Fruit fly (Drosophila melanogaster) whole organism, embryonic: ENCODE results near the gene rost.

Experiments used
- Aef1 ChIP-seq: fragments of 200-800 bp; sonication (Bioruptor generic); IDR thresholded peaks from 3 replicates; pipeline ENCODE4 v1.3.6; 2022; ENCODE audit warnings: missing biosample characterization, missing genetic modification characterization
- Bgb ChIP-seq: fragments of 200-800 bp; sonication (Bioruptor generic); IDR thresholded peaks from 2 replicates; pipeline ENCODE4 v1.3.6; 2022; ENCODE audit warnings: missing biosample characterization, missing genetic modification characterization; ENCODE audit not compliant: partially characterized antibody
- CG10267 ChIP-seq: fragments of 200-800 bp; sonication (Bioruptor generic); optimal IDR thresholded peaks from 2 replicates; lab custom pipeline; 2018; ENCODE audit warnings: missing biosample characterization, mild to moderate bottlenecking, missing genetic modification characterization, moderate library complexity
- CG10431 ChIP-seq: fragments of 200-800 bp; sonication (Bioruptor generic); optimal IDR thresholded peaks from 3 replicates; lab custom pipeline; 2018; ENCODE audit warnings: missing biosample characterization, mild to moderate bottlenecking, missing genetic modification characterization
- CG10565 ChIP-seq: fragments of 200-800 bp; sonication (Bioruptor generic); optimal IDR thresholded peaks from 3 replicates; lab custom pipeline; 2016; ENCODE audit warnings: missing biosample characterization, mild to moderate bottlenecking, missing genetic modification characterization
- CG10654 ChIP-seq: fragments of 200-800 bp; sonication (Bioruptor generic); optimal IDR thresholded peaks from 2 replicates; lab custom pipeline; 2016; ENCODE audit warnings: missing biosample characterization, missing genetic modification characterization
- CG12071 ChIP-seq: fragments of 200-800 bp; sonication (Bioruptor generic); optimal IDR thresholded peaks from 3 replicates; lab custom pipeline; 2018; ENCODE audit warnings: missing biosample characterization, mild to moderate bottlenecking, missing genetic modification characterization
- CG12744 ChIP-seq: fragments of 200-800 bp; sonication (Bioruptor generic); optimal IDR thresholded peaks from 2 replicates; lab custom pipeline; 2016; ENCODE audit warnings: missing biosample characterization, missing genetic modification characterization
- CG16813 ChIP-seq: fragments of 200-800 bp; sonication (Bioruptor generic); IDR thresholded peaks from 3 replicates; pipeline ENCODE4 v1.3.6; 2022; ENCODE audit warnings: missing biosample characterization, missing genetic modification characterization; ENCODE audit not compliant: partially characterized antibody
- CG16863 ChIP-seq: fragments of 200-800 bp; sonication (Bioruptor generic); optimal IDR thresholded peaks from 3 replicates; lab custom pipeline; 2016; ENCODE audit warnings: missing biosample characterization, missing genetic modification characterization
- CG17186 ChIP-seq: fragments of 200-800 bp; sonication (Bioruptor generic); optimal IDR thresholded peaks from 3 replicates; lab custom pipeline; 2017; ENCODE audit warnings: missing biosample characterization, missing genetic modification reagents, missing genetic modification characterization
- CG17829 ChIP-seq: fragments of 200-800 bp; optimal IDR thresholded peaks from 2 replicates; lab custom pipeline; 2019; ENCODE audit warnings: missing biosample characterization, mild to moderate bottlenecking, missing genetic modification characterization, moderate library complexity
- CG31365 ChIP-seq: fragments of 200-800 bp; sonication (Bioruptor generic); optimal IDR thresholded peaks from 2 replicates; lab custom pipeline; 2018; ENCODE audit warnings: missing biosample characterization, mild to moderate bottlenecking, missing genetic modification characterization
- CG3407 ChIP-seq: fragments of 200-800 bp; sonication (Bioruptor generic); optimal IDR thresholded peaks from 2 replicates; lab custom pipeline; 2018; ENCODE audit warnings: missing biosample characterization, mild to moderate bottlenecking, missing genetic modification characterization
- CG4617 ChIP-seq: fragments of 200-800 bp; sonication (Bioruptor generic); optimal IDR thresholded peaks from 3 replicates; lab custom pipeline; 2016; ENCODE audit warnings: missing biosample characterization, missing genetic modification characterization, borderline replicate concordance
- CG6175 ChIP-seq: fragments of 200-800 bp; sonication (Bioruptor generic); IDR thresholded peaks from 3 replicates; pipeline ENCODE4 v1.3.6; 2022; ENCODE audit warnings: missing biosample characterization, missing genetic modification characterization
- CG6765 ChIP-seq: fragments of 200-800 bp; sonication (Bioruptor generic); optimal IDR thresholded peaks from 3 replicates; lab custom pipeline; 2017; ENCODE audit warnings: missing biosample characterization, mild to moderate bottlenecking, missing genetic modification characterization
- CG7357 ChIP-seq: fragments of 200-800 bp; sonication (Bioruptor generic); IDR thresholded peaks from 3 replicates; pipeline ENCODE4 v1.3.6; 2022; ENCODE audit warnings: missing biosample characterization, missing genetic modification characterization
- CG7745 ChIP-seq: fragments of 200-800 bp; sonication (Bioruptor generic); optimal IDR thresholded peaks from 2 replicates; lab custom pipeline; 2018; ENCODE audit warnings: missing biosample characterization, mild to moderate bottlenecking, missing genetic modification characterization, moderate library complexity
- CG9727 ChIP-seq: fragments of 200-800 bp; sonication (Bioruptor generic); optimal IDR thresholded peaks from 3 replicates; lab custom pipeline; 2017; ENCODE audit warnings: missing biosample characterization, mild to moderate bottlenecking, missing genetic modification characterization
- CG9797 ChIP-seq: fragments of 200-800 bp; sonication (Bioruptor generic); optimal IDR thresholded peaks from 3 replicates; lab custom pipeline; 2018; ENCODE audit warnings: missing biosample characterization, mild to moderate bottlenecking, missing genetic modification characterization
- CG9876 ChIP-seq: fragments of 200-800 bp; sonication (Bioruptor generic); optimal IDR thresholded peaks from 2 replicates; lab custom pipeline; 2016; ENCODE audit warnings: missing biosample characterization, missing genetic modification characterization
- CTCF ChIP-seq: fragments of 200-800 bp; sonication (Bioruptor generic); optimal IDR thresholded peaks from 2 replicates; lab custom pipeline; 2017; ENCODE audit warnings: missing biosample characterization, mild to moderate bottlenecking, missing genetic modification characterization, moderate library complexity
- Dll ChIP-seq: fragments of 200-800 bp; sonication (Bioruptor generic); IDR thresholded peaks from 4 replicates; pipeline ENCODE4 v1.3.6; 2022; ENCODE audit warnings: missing biosample characterization, missing genetic modification characterization; ENCODE audit not compliant: partially characterized antibody
- Hr78 ChIP-seq, 2 experiments: fragments of 200-800 bp in 1 of 2; fragments of >200 bp in 1 of 2; sonication (Bioruptor generic) in 1 of 2; optimal IDR thresholded peaks; 2 replicates each; lab custom pipeline; 2017 to 2019; ENCODE audit warnings: missing biosample characterization in 2 of 2, missing genetic modification characterization in 2 of 2, mild to moderate bottlenecking in 1 of 2, moderate library complexity in 1 of 2
- MESR4 ChIP-seq: fragments of 200-800 bp; sonication (Bioruptor generic); optimal IDR thresholded peaks from 2 replicates; lab custom pipeline; 2018; ENCODE audit warnings: missing biosample characterization, mild to moderate bottlenecking, missing genetic modification characterization, moderate library complexity
- MTF-1 ChIP-seq: fragments of 200-800 bp; sonication (Bioruptor generic); optimal IDR thresholded peaks from 2 replicates; lab custom pipeline; 2018; ENCODE audit warnings: missing biosample characterization, mild to moderate bottlenecking, missing genetic modification characterization, borderline replicate concordance
- NC2β ChIP-seq: fragments of 200-800 bp; sonication (Bioruptor generic); optimal IDR thresholded peaks from 2 replicates; lab custom pipeline; 2016; ENCODE audit warnings: missing biosample characterization, missing genetic modification characterization
- PHDP ChIP-seq: fragments of 200-800 bp; sonication (Bioruptor generic); optimal IDR thresholded peaks from 3 replicates; lab custom pipeline; 2018; ENCODE audit warnings: missing biosample characterization, mild to moderate bottlenecking, missing genetic modification characterization, moderate library complexity
- Ptx1 ChIP-seq: fragments of 200-800 bp; sonication (Bioruptor generic); IDR thresholded peaks from 2 replicates; pipeline ENCODE4 v1.3.6; 2022; ENCODE audit warnings: missing biosample characterization, missing genetic modification characterization
- Scr ChIP-seq: fragments of 200-800 bp; sonication (Bioruptor generic); IDR thresholded peaks from 2 replicates; pipeline ENCODE4 v1.3.6; 2022; ENCODE audit warnings: missing biosample characterization, missing genetic modification characterization; ENCODE audit not compliant: partially characterized antibody
- Xbp1 ChIP-seq: fragments of 200-800 bp; sonication (Bioruptor generic); optimal IDR thresholded peaks from 3 replicates; lab custom pipeline; 2016; ENCODE audit warnings: missing biosample characterization, mild to moderate bottlenecking, missing genetic modification characterization
- ash1 ChIP-seq: fragments of 200-800 bp; sonication (Bioruptor generic); optimal IDR thresholded peaks from 2 replicates; lab custom pipeline; 2018; ENCODE audit warnings: missing biosample characterization, mild to moderate bottlenecking, missing genetic modification characterization
- ato ChIP-seq: fragments of 200-800 bp; sonication (Bioruptor generic); IDR thresholded peaks from 2 replicates; pipeline ENCODE4 v1.3.6; 2022; ENCODE audit warnings: missing biosample characterization, missing genetic modification characterization; ENCODE audit not compliant: partially characterized antibody
- bbx ChIP-seq: fragments of 200-800 bp; sonication (Bioruptor generic); IDR thresholded peaks from 2 replicates; pipeline ENCODE4 v1.3.6; 2022; ENCODE audit warnings: missing biosample characterization, missing genetic modification characterization; ENCODE audit not compliant: partially characterized antibody
- chif ChIP-seq, 2 experiments: fragments of 200-800 bp; sonication (Bioruptor generic); optimal IDR thresholded peaks; 3 replicates each; lab custom pipeline; 2016; ENCODE audit warnings: missing biosample characterization in 2 of 2, missing genetic modification characterization in 2 of 2
- gsb-n ChIP-seq: fragments of 200-800 bp; sonication (Bioruptor generic); optimal IDR thresholded peaks from 3 replicates; lab custom pipeline; 2018; ENCODE audit warnings: missing biosample characterization, mild to moderate bottlenecking, missing genetic modification characterization
- ken ChIP-seq: fragments of 200-800 bp; sonication (Bioruptor generic); IDR thresholded peaks from 3 replicates; pipeline ENCODE4 v1.3.6; 2022; ENCODE audit warnings: missing biosample characterization, missing genetic modification characterization
- knrl ChIP-seq: fragments of 200-800 bp; sonication (Bioruptor generic); IDR thresholded peaks from 3 replicates; pipeline ENCODE4 v1.3.6; 2022; ENCODE audit warnings: missing biosample characterization, missing genetic modification characterization; ENCODE audit not compliant: partially characterized antibody
- lbe ChIP-seq: fragments of 200-800 bp; sonication (Bioruptor generic); optimal IDR thresholded peaks from 2 replicates; lab custom pipeline; 2016; ENCODE audit warnings: missing biosample characterization, mild to moderate bottlenecking, missing genetic modification characterization
- maf-S ChIP-seq: fragments of 200-800 bp; sonication (Bioruptor generic); optimal IDR thresholded peaks from 2 replicates; lab custom pipeline; 2016; ENCODE audit warnings: missing biosample characterization, missing genetic modification characterization
- nau ChIP-seq: fragments of 200-800 bp; sonication (Bioruptor generic); optimal IDR thresholded peaks from 3 replicates; lab custom pipeline; 2017; ENCODE audit warnings: missing biosample characterization, mild to moderate bottlenecking, missing genetic modification characterization, missing genetic modification reagents
- p53 ChIP-seq: fragments of 200-800 bp; sonication (Bioruptor generic); optimal IDR thresholded peaks from 2 replicates; lab custom pipeline; 2016; ENCODE audit warnings: missing biosample characterization, missing genetic modification characterization
- pfk ChIP-seq: fragments of 200-800 bp; sonication (Bioruptor generic); optimal IDR thresholded peaks from 2 replicates; lab custom pipeline; 2018; ENCODE audit warnings: missing biosample characterization, mild to moderate bottlenecking, missing genetic modification characterization, moderate library complexity
- run ChIP-seq: fragments of 200-800 bp; sonication (Bioruptor generic); optimal IDR thresholded peaks from 3 replicates; lab custom pipeline; 2018; ENCODE audit warnings: missing biosample characterization, mild to moderate bottlenecking, missing genetic modification characterization
- stc ChIP-seq: fragments of 200-800 bp; sonication (Bioruptor generic); IDR thresholded peaks from 2 replicates; pipeline ENCODE4 v1.3.6; 2022; ENCODE audit warnings: missing biosample characterization, missing genetic modification characterization
- tna ChIP-seq: fragments of 200-800 bp; sonication (Bioruptor generic); IDR thresholded peaks from 2 replicates; pipeline ENCODE4 v1.3.6; 2022; ENCODE audit warnings: missing biosample characterization, missing genetic modification characterization; ENCODE audit not compliant: partially characterized antibody
- trem ChIP-seq: fragments of 200-800 bp; optimal IDR thresholded peaks from 3 replicates; lab custom pipeline; 2019; ENCODE audit warnings: missing biosample characterization, mild to moderate bottlenecking, missing genetic modification characterization, moderate library complexity
- vvl ChIP-seq: fragments of 200-800 bp; sonication (Bioruptor generic); IDR thresholded peaks from 2 replicates; pipeline ENCODE4 v1.3.6; 2022; ENCODE audit warnings: missing biosample characterization, missing genetic modification characterization
- yki ChIP-seq: fragments of >200 bp; optimal IDR thresholded peaks from 3 replicates; lab custom pipeline; 2018

rost gene

DNA sequence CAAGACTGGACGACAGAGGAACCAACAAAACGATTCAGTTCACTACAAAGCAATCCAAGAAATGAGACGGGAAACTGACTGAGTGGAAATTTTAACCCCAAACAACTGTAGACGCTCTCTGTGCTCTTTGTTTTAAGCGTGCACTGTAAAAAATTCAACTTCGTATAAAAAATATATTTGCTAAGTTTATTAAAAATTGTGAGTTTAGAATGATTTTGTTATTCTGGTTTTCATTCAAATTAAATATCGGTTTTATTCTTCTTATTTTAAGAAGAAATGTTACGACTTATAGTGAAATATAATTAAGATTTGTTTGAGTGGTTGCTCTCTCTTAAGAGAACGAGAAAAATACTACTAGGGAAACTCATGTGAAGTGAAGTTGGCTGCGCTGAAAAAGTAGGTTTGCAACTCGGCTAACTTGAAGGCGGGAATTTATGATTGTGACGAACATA, 31.3 kb downstream of the rost start (continued):
- TF ChIP-seq tna (GFP tag; lab: Robert Waterston, UW) (no peak; the same call in 1 of the 2 replicates), CG17829 (tag; lab: Kevin White, UChicago) (peak; percentile 96), yki (no peak), CG31365 (peak; percentile 63), CG7357 (GFP tag; lab: Robert Waterston, UW) (peak; percentile 93), knrl (GFP tag; lab: Robert Waterston, UW) (no peak), CG9797 (GFP tag; lab: Kevin White, UChicago) (no peak), CG9727 (GFP tag; lab: Kevin White, UChicago) (peak; percentile 96), CG3407 (peak; percentile 87), CG12744 (peak; percentile 95), CG16863 (GFP tag; lab: Kevin White, UChicago) (peak; percentile 91), nau (peak; percentile 86), Xbp1 (GFP tag; lab: Kevin White, UChicago) (peak; percentile 99), Scr (no peak), Ptx1 (GFP tag; lab: Robert Waterston, UW) (peak; percentile 99), CG6765 (GFP tag; lab: Kevin White, UChicago) (peak; percentile 78), stc (GFP tag; lab: Robert Waterston, UW) (peak; percentile 99), MTF-1 (GFP tag; lab: Kevin White, UChicago) (peak; percentile 80), CG9876 (GFP tag; lab: Kevin White, UChicago) (peak; percentile 80), Dll (GFP tag; lab: Robert Waterston, UW) (0 out of 4 replicates have a peak, but pooled peaks have one; percentile 19), MESR4 (GFP tag; lab: Kevin White, UChicago) (peak; percentile 42), CG10565 (GFP tag; lab: Kevin White, UChicago) (peak; percentile 34), ato (GFP tag; lab: Robert Waterston, UW) (no peak), NC2β (GFP tag; lab: Kevin White, UChicago) (peak; percentile 90), CG6175 (GFP tag; lab: Robert Waterston, UW) (peak; percentile 94), CG10267 (peak; percentile 94), Aef1 (GFP tag; lab: Robert Waterston, UW) (peak; percentile 98), p53 (GFP tag; lab: Kevin White, UChicago) (peak; percentile 86), run (tag; lab: Kevin White, UChicago) (peak; percentile 98), CG4617 (GFP tag; lab: Kevin White, UChicago) (peak; percentile 79), ken (GFP tag; lab: Robert Waterston, UW) (peak; percentile 97), trem (tag; lab: Kevin White, UChicago) (peak; percentile 92), pfk (peak; percentile 37), ash1 (GFP tag; lab: Kevin White, UChicago) (peak; percentile 51), CG10654 (GFP tag; lab: Kevin White, UChicago) (peak; percentile 90), Bgb (GFP tag; lab: Robert Waterston, UW) (peak; percentile 24; the same call in 1 of the 2 replicates), CG17186 (GFP tag; lab: Kevin White, UChicago) (peak; percentile 23), maf-S (peak; percentile 94), gsb-n (tag; lab: Kevin White, UChicago) (peak; percentile 95), chif (GFP tag; optimal IDR thresholded peaks at IDR 0.05; lab: Kevin White, UChicago) (peak; percentile 90 to 94), PHDP (peak; percentile 95), vvl (GFP tag; lab: Robert Waterston, UW) (peak; percentile 99), Hr78 (GFP tag; optimal IDR thresholded peaks at IDR 0.05; lab: Kevin White, UChicago) (peak in 1 of 2 experiments; percentile 95), bbx (GFP tag; lab: Robert Waterston, UW) (no peak), CG7745 (tag; lab: Kevin White, UChicago) (peak; percentile 93), CG12071 (GFP tag; lab: Kevin White, UChicago) (peak; percentile 77), CG16813 (GFP tag; lab: Robert Waterston, UW) (no peak), lbe (GFP tag; lab: Kevin White, UChicago) (no peak), CTCF (GFP tag; lab: Kevin White, UChicago) (peak; percentile 56), CG10431 (peak; percentile 60)
